Fruit fly (Drosophila melanogaster): ENCODE measurements around the gene trk.
A peak's percentile ranks its signal among the peaks of the same experiment; 100 is the strongest.

dm6 chr2L:10260750-10261493, 11.2 kb downstream of the trk start, which contains the start of gene Pten:
- TF ChIP-seq CG32264 (GFP tag; optimal IDR thresholded peaks at IDR 0.05), result no peak
- no peak for TF ChIP-seq pan (optimal IDR thresholded peaks at IDR 0.05)
- no peak for TF ChIP-seq h (GFP tag; optimal IDR thresholded peaks at IDR 0.05)
- peak; percentile 41 for TF ChIP-seq Jra (GFP tag; optimal IDR thresholded peaks at IDR 0.05)
- peak; percentile 36 for TF ChIP-seq psq (GFP tag; optimal IDR thresholded peaks at IDR 0.05)
- TF ChIP-seq fru (GFP tag; optimal IDR thresholded peaks at IDR 0.05), result no peak
